Fruit fly (Drosophila melanogaster) whole organism, embryonic: ENCODE measurements around the gene Ifrd1.

Experiments
- Bdp1 ChIP-seq: fragments of 200-800 bp; sonication (Bioruptor generic); optimal IDR thresholded peaks from 3 replicates; lab custom pipeline; 2016; ENCODE audit warnings: missing biosample characterization, missing genetic modification characterization
- Blimp-1 ChIP-seq: fragments of 200-800 bp; sonication (Bioruptor generic); optimal IDR thresholded peaks from 3 replicates; lab custom pipeline; 2018; ENCODE audit warnings: missing biosample characterization, missing genetic modification characterization, mild to moderate bottlenecking, moderate library complexity, missing genetic modification reagents
- CG12104 ChIP-seq: fragments of 200-800 bp; sonication (Bioruptor generic); optimal IDR thresholded peaks from 3 replicates; lab custom pipeline; 2016; ENCODE audit warnings: missing biosample characterization, missing genetic modification characterization
- CG13123 ChIP-seq: fragments of 200-800 bp; sonication (Bioruptor generic); optimal IDR thresholded peaks from 2 replicates; lab custom pipeline; 2016; ENCODE audit warnings: missing biosample characterization, missing genetic modification characterization
- CG13624 ChIP-seq: fragments of 200-800 bp; sonication (Bioruptor generic); optimal IDR thresholded peaks from 2 replicates; lab custom pipeline; 2016; ENCODE audit warnings: missing biosample characterization, missing genetic modification characterization
- CG13894 ChIP-seq: fragments of 200-800 bp; sonication (Bioruptor generic); optimal IDR thresholded peaks from 3 replicates; lab custom pipeline; 2018; ENCODE audit warnings: missing biosample characterization, mild to moderate bottlenecking, missing genetic modification characterization, moderate library complexity
- CG16815 ChIP-seq: fragments of 200-800 bp; sonication (Bioruptor generic); optimal IDR thresholded peaks from 3 replicates; lab custom pipeline; 2017; ENCODE audit warnings: missing biosample characterization, mild to moderate bottlenecking, missing genetic modification characterization
- CG17359 ChIP-seq: fragments of 200-800 bp; sonication (Bioruptor generic); optimal IDR thresholded peaks from 3 replicates; lab custom pipeline; 2018; ENCODE audit warnings: missing biosample characterization, mild to moderate bottlenecking, missing genetic modification characterization, moderate library complexity
- CG2202 ChIP-seq: fragments of 200-800 bp; sonication (Bioruptor generic); optimal IDR thresholded peaks from 2 replicates; lab custom pipeline; 2018; ENCODE audit warnings: missing biosample characterization, mild to moderate bottlenecking, missing genetic modification characterization
- CG32767 ChIP-seq: fragments of 200-800 bp; sonication (Bioruptor generic); IDR thresholded peaks from 2 replicates; pipeline ENCODE4 v1.3.6; 2022; ENCODE audit warnings: missing biosample characterization, missing genetic modification characterization
- CG33557 ChIP-seq: fragments of 200-800 bp; sonication (Bioruptor generic); optimal IDR thresholded peaks from 2 replicates; lab custom pipeline; 2019; ENCODE audit warnings: missing biosample characterization, mild to moderate bottlenecking, missing genetic modification characterization, moderate library complexity
- CG3407 ChIP-seq: fragments of 200-800 bp; sonication (Bioruptor generic); optimal IDR thresholded peaks from 2 replicates; lab custom pipeline; 2018; ENCODE audit warnings: missing biosample characterization, mild to moderate bottlenecking, missing genetic modification characterization
- CG34422 ChIP-seq: fragments of 200-800 bp; sonication (Bioruptor generic); IDR thresholded peaks from 3 replicates; pipeline ENCODE4 v1.3.6; 2022; ENCODE audit warnings: missing biosample characterization, missing genetic modification characterization
- CG4360 ChIP-seq: fragments of 200-800 bp; sonication (Bioruptor generic); IDR thresholded peaks from 2 replicates; pipeline ENCODE4 v1.3.6; 2022; ENCODE audit warnings: missing biosample characterization, missing genetic modification characterization
- CG6765 ChIP-seq: fragments of 200-800 bp; sonication (Bioruptor generic); optimal IDR thresholded peaks from 3 replicates; lab custom pipeline; 2017; ENCODE audit warnings: missing biosample characterization, mild to moderate bottlenecking, missing genetic modification characterization
- CG7745 ChIP-seq: fragments of 200-800 bp; sonication (Bioruptor generic); optimal IDR thresholded peaks from 2 replicates; lab custom pipeline; 2018; ENCODE audit warnings: missing biosample characterization, mild to moderate bottlenecking, missing genetic modification characterization, moderate library complexity
- CG7963 ChIP-seq: fragments of 200-800 bp; sonication (Bioruptor generic); IDR thresholded peaks from 3 replicates; pipeline ENCODE4 v1.3.6; 2022; ENCODE audit warnings: missing biosample characterization, missing genetic modification characterization; ENCODE audit not compliant: partially characterized antibody
- Deaf1 ChIP-seq: fragments of 200-800 bp; optimal IDR thresholded peaks from 3 replicates; lab custom pipeline; 2019; ENCODE audit warnings: missing biosample characterization, mild to moderate bottlenecking, missing genetic modification characterization, moderate library complexity
- Gsc ChIP-seq: fragments of 200-800 bp; sonication (Bioruptor generic); IDR thresholded peaks from 2 replicates; pipeline ENCODE4 v1.3.6; 2022; ENCODE audit warnings: missing biosample characterization, missing genetic modification characterization
- Gug ChIP-seq: fragments of 200-800 bp; sonication (Bioruptor generic); IDR thresholded peaks from 4 replicates; pipeline ENCODE4 v1.3.6; 2022; ENCODE audit warnings: missing biosample characterization, missing genetic modification characterization
- H2.0 ChIP-seq: fragments of 200-800 bp; sonication (Bioruptor generic); IDR thresholded peaks from 2 replicates; pipeline ENCODE4 v1.3.6; 2022; ENCODE audit warnings: missing biosample characterization, missing genetic modification characterization
- HLH3B ChIP-seq: fragments of 200-800 bp; sonication (Bioruptor generic); IDR thresholded peaks from 2 replicates; pipeline ENCODE4 v1.3.6; 2022; ENCODE audit warnings: missing biosample characterization, missing genetic modification characterization
- HmgD ChIP-seq: fragments of 200-800 bp; sonication (Bioruptor generic); optimal IDR thresholded peaks from 3 replicates; lab custom pipeline; 2016; ENCODE audit warnings: missing biosample characterization, missing genetic modification characterization
- Nf-YA ChIP-seq: fragments of 200-800 bp; sonication (Bioruptor generic); IDR thresholded peaks from 2 replicates; pipeline ENCODE4 v1.3.6; 2022; ENCODE audit warnings: missing biosample characterization, missing genetic modification characterization
- Optix ChIP-seq: fragments of 200-800 bp; sonication (Bioruptor generic); IDR thresholded peaks from 3 replicates; pipeline ENCODE4 v1.3.6; 2022; ENCODE audit warnings: missing biosample characterization, missing genetic modification characterization
- Trl ChIP-seq, 3 experiments: fragments of >200 bp in 2 of 3; fragments of 200-800 bp in 1 of 3; sonication (Bioruptor generic) in 1 of 3; optimal IDR thresholded peaks; 2 replicates in 1 of 3; 3 replicates in 2 of 3; lab custom pipeline; 2016 to 2017; ENCODE audit warnings: missing biosample characterization in 1 of 3, missing genetic modification characterization in 1 of 3
- Xrp1 ChIP-seq: fragments of 200-800 bp; sonication (Bioruptor generic); IDR thresholded peaks from 2 replicates; pipeline ENCODE4 v1.3.6; 2022; ENCODE audit warnings: missing biosample characterization, missing genetic modification characterization
- abd-A ChIP-seq: fragments of 200-800 bp; sonication (Bioruptor generic); optimal IDR thresholded peaks from 3 replicates; lab custom pipeline; 2019; ENCODE audit warnings: missing biosample characterization, mild to moderate bottlenecking, missing genetic modification characterization, moderate library complexity
- cato ChIP-seq: fragments of 200-800 bp; sonication (Bioruptor generic); optimal IDR thresholded peaks from 2 replicates; lab custom pipeline; 2016; ENCODE audit warnings: missing biosample characterization, missing genetic modification characterization, borderline replicate concordance
- da ChIP-seq: fragments of 200-800 bp; sonication (Bioruptor generic); optimal IDR thresholded peaks from 2 replicates; lab custom pipeline; 2016; ENCODE audit warnings: missing biosample characterization, missing genetic modification characterization
- dmrt11E ChIP-seq: fragments of 200-800 bp; sonication (Bioruptor generic); optimal IDR thresholded peaks from 3 replicates; lab custom pipeline; 2018; ENCODE audit warnings: missing biosample characterization, mild to moderate bottlenecking, missing genetic modification characterization, moderate library complexity
- ftz-f1 ChIP-seq: fragments of 200-800 bp; sonication (Bioruptor generic); optimal IDR thresholded peaks from 2 replicates; lab custom pipeline; 2016; ENCODE audit warnings: missing biosample characterization, missing genetic modification characterization
- ham ChIP-seq: fragments of 200-800 bp; sonication (Bioruptor generic); IDR thresholded peaks from 2 replicates; pipeline ENCODE4 v1.3.6; 2022; ENCODE audit warnings: missing biosample characterization, missing genetic modification characterization
- her ChIP-seq: fragments of 200-800 bp; sonication (Bioruptor generic); optimal IDR thresholded peaks from 2 replicates; lab custom pipeline; 2016; ENCODE audit warnings: missing biosample characterization, missing genetic modification characterization
- hkb ChIP-seq, 2 experiments: fragments of 200-800 bp in 1 of 2; fragments of >200 bp in 1 of 2; sonication (Bioruptor generic) in 1 of 2; IDR thresholded peaks in 1 of 2; optimal IDR thresholded peaks in 1 of 2; 2 replicates each; pipeline versions ENCODE4 v1.3.6 to Lab custom; 2017 to 2022; ENCODE audit warnings: missing biosample characterization in 1 of 2, missing genetic modification characterization in 1 of 2
- insv ChIP-seq, 2 experiments: fragments of 200-800 bp; sonication (Bioruptor generic); optimal IDR thresholded peaks; 3 replicates each; lab custom pipeline; 2016 to 2018; ENCODE audit warnings: missing biosample characterization in 2 of 2, missing genetic modification characterization in 2 of 2
- lilli ChIP-seq: fragments of 200-800 bp; sonication (Bioruptor generic); optimal IDR thresholded peaks from 3 replicates; lab custom pipeline; 2016; ENCODE audit warnings: missing biosample characterization, missing genetic modification characterization
- luna ChIP-seq: fragments of 200-800 bp; sonication (Bioruptor generic); optimal IDR thresholded peaks from 2 replicates; lab custom pipeline; 2016; ENCODE audit warnings: missing biosample characterization, missing genetic modification characterization
- nerfin-2 ChIP-seq: fragments of 200-800 bp; sonication (Bioruptor generic); IDR thresholded peaks from 2 replicates; pipeline ENCODE4 v1.3.6; 2022; ENCODE audit warnings: missing biosample characterization, missing genetic modification characterization; ENCODE audit not compliant: partially characterized antibody
- pb ChIP-seq: fragments of 200-800 bp; sonication (Bioruptor generic); optimal IDR thresholded peaks from 3 replicates; lab custom pipeline; 2016; ENCODE audit warnings: missing biosample characterization, missing genetic modification characterization
- peb ChIP-seq: fragments of 200-800 bp; sonication (Bioruptor generic); IDR thresholded peaks from 2 replicates; pipeline ENCODE4 v1.3.6; 2022; ENCODE audit warnings: missing biosample characterization, missing genetic modification characterization
- pita ChIP-seq: fragments of 200-800 bp; sonication (Bioruptor generic); optimal IDR thresholded peaks from 2 replicates; lab custom pipeline; 2017; ENCODE audit warnings: missing biosample characterization, mild to moderate bottlenecking, missing genetic modification characterization
- ranshi ChIP-seq: fragments of 200-800 bp; sonication (Bioruptor generic); IDR thresholded peaks from 2 replicates; pipeline ENCODE4 v1.3.6; 2022; ENCODE audit warnings: missing biosample characterization, missing genetic modification characterization
- schlank ChIP-seq: fragments of 200-800 bp; sonication (Bioruptor generic); optimal IDR thresholded peaks from 2 replicates; lab custom pipeline; 2018; ENCODE audit warnings: missing biosample characterization, mild to moderate bottlenecking, missing genetic modification characterization
- sens-2 ChIP-seq: fragments of 200-800 bp; sonication (Bioruptor generic); IDR thresholded peaks from 2 replicates; pipeline ENCODE4 v1.3.6; 2022; ENCODE audit warnings: missing biosample characterization, missing genetic modification characterization
- shn ChIP-seq: fragments of 200-800 bp; sonication (Bioruptor generic); optimal IDR thresholded peaks from 3 replicates; lab custom pipeline; 2016; ENCODE audit warnings: missing biosample characterization, missing genetic modification characterization
- tio ChIP-seq: fragments of 200-800 bp; sonication (Bioruptor generic); optimal IDR thresholded peaks from 2 replicates; lab custom pipeline; 2017; ENCODE audit warnings: missing biosample characterization, missing genetic modification characterization, inconsistent platforms
- twi ChIP-seq: fragments of 200-800 bp; optimal IDR thresholded peaks from 2 replicates; lab custom pipeline; 2019; ENCODE audit warnings: missing biosample characterization, mild to moderate bottlenecking, missing genetic modification characterization, moderate library complexity
- vvl ChIP-seq: fragments of 200-800 bp; sonication (Bioruptor generic); IDR thresholded peaks from 2 replicates; pipeline ENCODE4 v1.3.6; 2022; ENCODE audit warnings: missing biosample characterization, missing genetic modification characterization

Ifrd1 gene

DNA sequence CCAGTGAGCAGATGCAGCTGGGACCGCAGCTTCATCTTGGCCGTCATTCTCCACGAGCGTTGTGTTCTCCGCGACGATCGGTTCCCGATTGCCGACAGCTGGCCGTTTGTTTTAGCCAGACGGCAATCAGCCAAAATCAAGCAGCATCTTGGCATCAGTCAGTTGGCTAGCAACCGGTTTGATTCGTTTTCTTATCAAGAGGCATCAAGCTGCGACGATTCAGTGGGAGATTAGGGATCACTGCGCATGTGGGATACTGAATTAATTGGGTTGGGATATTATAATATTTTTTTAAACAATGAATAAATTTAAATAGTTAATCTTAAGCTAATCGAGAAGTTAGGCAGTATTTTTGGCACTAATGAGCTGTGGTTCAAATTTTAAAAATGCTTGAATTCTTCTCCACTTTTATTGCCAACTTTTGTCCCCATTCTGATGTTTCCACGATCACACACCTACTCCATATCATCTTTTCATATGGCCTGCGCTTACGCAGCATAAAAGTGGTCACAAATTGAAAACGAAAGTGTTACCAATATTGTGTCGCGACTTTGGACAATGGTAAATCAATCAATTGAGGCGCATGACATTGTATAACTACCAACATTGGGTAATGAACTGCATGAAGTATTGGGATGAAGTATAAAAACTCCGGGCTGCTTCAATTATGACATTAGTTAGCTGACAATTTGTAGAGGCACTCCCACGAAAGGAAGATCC lies 36.4 kb downstream of the Ifrd1 start, which contains the start of the genes CG3119 and Cpr23B (continued):
- TF ChIP-seq CG13894 (tag; lab: Kevin White, UChicago): peak; percentile 12
- no peak for TF ChIP-seq CG33557 (GFP tag; lab: Kevin White, UChicago)
- no peak for TF ChIP-seq CG32767
- TF ChIP-seq CG34422 (GFP tag; lab: Robert Waterston, UW): no peak
- no peak for TF ChIP-seq ranshi (GFP tag; lab: Robert Waterston, UW)
- no peak for TF ChIP-seq ftz-f1 (GFP tag; lab: Kevin White, UChicago)
- no peak for TF ChIP-seq her (GFP tag; lab: Kevin White, UChicago)
- TF ChIP-seq CG12104 (GFP tag; lab: Kevin White, UChicago): no peak
- TF ChIP-seq vvl (GFP tag; lab: Robert Waterston, UW): peak; percentile 29; the same call in 1 of the 2 replicates
- TF ChIP-seq cato (GFP tag; lab: Kevin White, UChicago): no peak
- TF ChIP-seq Gsc: no peak
- TF ChIP-seq CG13624 (GFP tag; lab: Kevin White, UChicago): no peak
- TF ChIP-seq Gug (GFP tag; lab: Robert Waterston, UW): no peak
- no peak for TF ChIP-seq Xrp1 (GFP tag; lab: Robert Waterston, UW)
- no peak for TF ChIP-seq insv (GFP tag; optimal IDR thresholded peaks at IDR 0.05; lab: Kevin White, UChicago)
- no peak for TF ChIP-seq Optix
- TF ChIP-seq peb: no peak
- no peak for TF ChIP-seq CG6765 (GFP tag; lab: Kevin White, UChicago)
- TF ChIP-seq CG4360 (GFP tag; lab: Robert Waterston, UW): no peak
- TF ChIP-seq tio (GFP tag; lab: Kevin White, UChicago): no peak
- TF ChIP-seq Trl (optimal IDR thresholded peaks at IDR 0.05; lab: Kevin White, UChicago): no peak
- no peak for TF ChIP-seq Trl (GFP tag; optimal IDR thresholded peaks at IDR 0.05; lab: Kevin White, UChicago)
- no peak for TF ChIP-seq luna
- peak; percentile 44 for TF ChIP-seq Deaf1 (tag; lab: Kevin White, UChicago)
- peak; percentile 56 for TF ChIP-seq Blimp-1 (GFP tag; lab: Kevin White, UChicago)
- TF ChIP-seq CG17359: no peak
- peak; percentile 40 for TF ChIP-seq abd-A (tag; lab: Kevin White, UChicago)
- no peak for TF ChIP-seq CG2202 (tag; lab: Kevin White, UChicago)
- no peak for TF ChIP-seq ham (GFP tag; lab: Robert Waterston, UW)
- no peak for TF ChIP-seq shn (GFP tag; lab: Kevin White, UChicago)

DNA sequence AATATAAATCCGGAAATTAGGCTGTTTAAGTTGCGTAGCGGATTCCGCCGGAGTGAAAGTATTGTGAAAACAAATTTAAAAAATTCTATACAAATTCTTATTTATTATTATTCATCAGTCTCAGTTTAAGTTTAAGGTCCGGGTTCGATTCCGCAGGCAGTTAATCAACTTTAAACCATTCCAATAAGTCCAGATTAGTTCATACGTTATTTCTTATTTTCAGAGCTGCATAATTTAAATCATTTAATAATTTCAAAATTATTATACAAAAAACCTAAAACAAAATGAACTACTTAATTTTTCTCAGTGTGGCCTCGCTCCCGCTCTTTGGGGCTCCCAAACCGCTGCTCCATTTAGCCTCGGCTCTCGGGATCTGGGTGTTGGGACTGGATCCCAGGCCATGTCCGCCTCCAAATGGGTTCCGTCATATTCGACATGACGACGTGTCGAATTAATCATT lies 43.9 kb downstream of the Ifrd1 start:
- TF ChIP-seq Bdp1 (peak; percentile 38), CG13123 (peak; percentile 45), CG3407 (GFP tag; lab: Kevin White, UChicago) (peak; percentile 81), dmrt11E (tag; lab: Kevin White, UChicago) (peak; percentile 94), vvl (GFP tag; lab: Robert Waterston, UW) (peak; percentile 37; the same call in 1 of the 2 replicates), CG16815 (peak; percentile 85), sens-2 (GFP tag; lab: Robert Waterston, UW) (no peak; the same call in 1 of the 2 replicates), CG12104 (GFP tag; lab: Kevin White, UChicago) (peak; percentile 91), da (GFP tag; lab: Kevin White, UChicago) (no peak), HLH3B (peak; percentile 74), hkb (optimal IDR thresholded peaks at IDR 0.05; lab: Kevin White, UChicago) (no peak), hkb (GFP tag; IDR thresholded peaks at IDR 0.05; lab: Robert Waterston, UW) (peak; percentile 86), nerfin-2 (no peak), CG7745 (tag; lab: Kevin White, UChicago) (no peak), HmgD (no peak), CG7963 (no peak), twi (tag; lab: Kevin White, UChicago) (peak; percentile 86), ftz-f1 (GFP tag; lab: Kevin White, UChicago) (no peak), schlank (tag; lab: Kevin White, UChicago) (peak; percentile 49), pita (GFP tag; lab: Kevin White, UChicago) (no peak), Nf-YA (peak; percentile 47), pb (no peak), lilli (GFP tag; lab: Kevin White, UChicago) (peak; percentile 88), H2.0 (GFP tag; lab: Robert Waterston, UW) (no peak)
